Worm (Caenorhabditis elegans) whole organism, L1 larva: ENCODE results near the gene hst-3.2.
A peak's percentile ranks its signal among the peaks of the same experiment; 100 is the strongest.

Experiments
- C16A3.4 ChIP-seq: fragments of 150-350 bp; optimal IDR thresholded peaks from 2 replicates; lab custom pipeline; 2014; ENCODE audit warnings: missing biosample characterization, missing genetic modification characterization
- F16B12.6 ChIP-seq: fragments of 150-350 bp; optimal IDR thresholded peaks from 2 replicates; lab custom pipeline; 2014; ENCODE audit warnings: missing biosample characterization, missing genetic modification characterization
- aha-1 ChIP-seq: fragments of 150-350 bp; optimal IDR thresholded peaks from 2 replicates; lab custom pipeline; 2014; ENCODE audit warnings: missing biosample characterization, missing genetic modification characterization
- blmp-1 ChIP-seq: fragments of 150-350 bp; optimal IDR thresholded peaks from 2 replicates; lab custom pipeline; 2014; ENCODE audit warnings: missing biosample characterization, missing genetic modification characterization
- ceh-8 ChIP-seq: fragments of 200-800 bp; sonication (Bioruptor generic); optimal IDR thresholded peaks from 2 replicates; lab custom pipeline; 2018; ENCODE audit warnings: mild to moderate bottlenecking, missing genetic modification characterization, moderate library complexity, missing compliant biosample characterization
- ces-1 ChIP-seq: fragments of 150-350 bp; optimal IDR thresholded peaks from 2 replicates; lab custom pipeline; 2014; ENCODE audit warnings: missing biosample characterization, missing genetic modification reagents, missing genetic modification characterization
- efl-1 ChIP-seq, 4 experiments: fragments of 150-350 bp; optimal IDR thresholded peaks in 3 of 4; peaks in 1 of 4; 1 replicate in 1 of 4; 2 replicates in 3 of 4; lab custom pipeline; 2014; ENCODE audit warnings: missing biosample characterization in 2 of 4, missing genetic modification characterization in 2 of 4, missing genetic modification reagents in 2 of 4
- efl-3 ChIP-seq: fragments of 200-800 bp; sonication (Bioruptor generic); optimal IDR thresholded peaks from 2 replicates; lab custom pipeline; 2018; ENCODE audit warnings: mild to moderate bottlenecking, missing genetic modification characterization, missing compliant biosample characterization
- egl-13 ChIP-seq: sonication (generic microtip); optimal IDR thresholded peaks from 2 replicates; lab custom pipeline; 2016; ENCODE audit warnings: missing genotype, missing genetic modification reagents, missing genetic modification characterization, missing compliant biosample characterization
- egl-27 ChIP-seq, 2 experiments: fragments of 150-350 bp in 1 of 2; sonication (generic microtip); optimal IDR thresholded peaks; 3 replicates each; lab custom pipeline; 2017 to 2018; ENCODE audit warnings: missing biosample characterization in 2 of 2, missing genetic modification characterization in 2 of 2, missing genetic modification reagents in 2 of 2
- elt-3 ChIP-seq, 6 experiments: fragments of 150-350 bp in 1 of 6; sonication (generic microtip); optimal IDR thresholded peaks; 2 replicates each; lab custom pipeline; 2017 to 2018; ENCODE audit warnings: missing biosample characterization in 6 of 6, missing genetic modification characterization in 6 of 6, inconsistent platforms in 1 of 6
- ets-5 ChIP-seq: fragments of 200-800 bp; sonication (Bioruptor generic); IDR thresholded peaks from 2 replicates; pipeline ENCODE4 v1.3.6; 2022; ENCODE audit warnings: missing genetic modification characterization, missing compliant biosample characterization
- fkh-4 ChIP-seq: sonication (generic microtip); optimal IDR thresholded peaks from 2 replicates; lab custom pipeline; 2016; ENCODE audit warnings: missing compliant biosample characterization, missing genetic modification characterization, borderline replicate concordance
- fos-1 ChIP-seq: fragments of 150-350 bp; optimal IDR thresholded peaks from 2 replicates; lab custom pipeline; 2014; ENCODE audit warnings: missing biosample characterization, missing genetic modification characterization
- grh-1 ChIP-seq: fragments of 200-800 bp; sonication (Bioruptor generic); IDR thresholded peaks from 2 replicates; pipeline ENCODE4 v1.3.6; 2022; ENCODE audit warnings: missing genetic modification reagents, missing genetic modification characterization, missing compliant biosample characterization
- hlh-17 ChIP-seq: fragments of 200-800 bp; sonication (Bioruptor generic); optimal IDR thresholded peaks from 2 replicates; lab custom pipeline; 2018; ENCODE audit warnings: missing genetic modification characterization, mild to moderate bottlenecking, missing compliant biosample characterization, moderate library complexity, borderline replicate concordance
- isw-1 ChIP-seq: fragments of 200-800 bp; sonication (Bioruptor generic); IDR thresholded peaks from 2 replicates; pipeline ENCODE4 v1.3.6; 2022; ENCODE audit warnings: missing genetic modification characterization, missing compliant biosample characterization
- lin-14 ChIP-seq: fragments of 200-800 bp; sonication (Bioruptor generic); optimal IDR thresholded peaks from 2 replicates; lab custom pipeline; 2018; ENCODE audit warnings: mild to moderate bottlenecking, missing genetic modification characterization, moderate library complexity, missing compliant biosample characterization
- lin-35 ChIP-seq, 2 experiments: fragments of 150-350 bp; optimal IDR thresholded peaks; 2 replicates each; lab custom pipeline; 2014; ENCODE audit warnings: missing biosample characterization in 2 of 2, missing genetic modification characterization in 2 of 2, missing genetic modification reagents in 2 of 2
- lir-3 ChIP-seq: sonication (generic microtip); optimal IDR thresholded peaks from 2 replicates; lab custom pipeline; 2016; ENCODE audit warnings: mild to moderate bottlenecking, missing genetic modification characterization, moderate library complexity, missing compliant biosample characterization; ENCODE audit not compliant: poor library complexity
- lsy-2 ChIP-seq, 2 experiments: fragments of 150-350 bp; optimal IDR thresholded peaks; 2 replicates each; lab custom pipeline; 2014; ENCODE audit warnings: missing biosample characterization in 2 of 2, missing genetic modification characterization in 2 of 2
- mef-2 ChIP-seq: fragments of 150-350 bp; optimal IDR thresholded peaks from 2 replicates; lab custom pipeline; 2014; ENCODE audit warnings: missing biosample characterization, missing genetic modification characterization
- mep-1 ChIP-seq: fragments of 150-350 bp; optimal IDR thresholded peaks from 2 replicates; lab custom pipeline; 2014; ENCODE audit warnings: missing biosample characterization, missing genetic modification characterization
- nhr-12 ChIP-seq: sonication (generic microtip); optimal IDR thresholded peaks from 2 replicates; lab custom pipeline; 2017; ENCODE audit warnings: missing biosample characterization, missing genetic modification characterization
- nhr-20 ChIP-seq: sonication (generic microtip); optimal IDR thresholded peaks from 2 replicates; lab custom pipeline; 2016; ENCODE audit warnings: mild to moderate bottlenecking, missing genetic modification characterization, missing compliant biosample characterization
- nhr-71 ChIP-seq: sonication (generic microtip); optimal IDR thresholded peaks from 2 replicates; lab custom pipeline; 2016; ENCODE audit warnings: mild to moderate bottlenecking, missing genetic modification characterization, moderate library complexity, missing compliant biosample characterization
- nhr-77 ChIP-seq: fragments of 150-350 bp; optimal IDR thresholded peaks from 2 replicates; lab custom pipeline; 2014; ENCODE audit warnings: missing biosample characterization, missing genetic modification characterization
- nhr-85 ChIP-seq: sonication (generic microtip); peaks from one replicate; lab custom pipeline; 2016; ENCODE audit warnings: missing genetic modification characterization, inconsistent platforms, missing compliant biosample characterization
- pag-3 ChIP-seq: sonication (generic microtip); optimal IDR thresholded peaks from 2 replicates; lab custom pipeline; 2017; ENCODE audit warnings: missing genetic modification characterization, mild to moderate bottlenecking, missing compliant biosample characterization, antibody characterized with exemption, borderline replicate concordance; ENCODE audit not compliant: insufficient read depth
- pax-3 ChIP-seq: fragments of 200-800 bp; sonication (Bioruptor generic); optimal IDR thresholded peaks from 2 replicates; lab custom pipeline; 2018; ENCODE audit warnings: mild to moderate bottlenecking, missing genetic modification characterization, moderate library complexity, missing compliant biosample characterization
- pqm-1 ChIP-seq: sonication (generic microtip); optimal IDR thresholded peaks from 3 replicates; lab custom pipeline; 2017; ENCODE audit warnings: missing biosample characterization, missing genetic modification characterization
- rnt-1 ChIP-seq: sonication (generic microtip); optimal IDR thresholded peaks from 2 replicates; lab custom pipeline; 2016; ENCODE audit warnings: mild to moderate bottlenecking, missing genetic modification characterization, moderate library complexity, missing compliant biosample characterization
- snu-23 ChIP-seq: sonication (generic microtip); optimal IDR thresholded peaks from 2 replicates; lab custom pipeline; 2016; ENCODE audit warnings: missing genetic modification characterization, missing compliant biosample characterization
- sup-37 ChIP-seq: fragments of 200-800 bp; sonication (Bioruptor generic); optimal IDR thresholded peaks from 2 replicates; lab custom pipeline; 2018; ENCODE audit warnings: mild to moderate bottlenecking, missing genetic modification characterization, missing compliant biosample characterization
- tbx-2 ChIP-seq: sonication (generic microtip); optimal IDR thresholded peaks from 2 replicates; lab custom pipeline; 2016; ENCODE audit warnings: missing genetic modification characterization, missing compliant biosample characterization
- tlp-1 ChIP-seq: fragments of 150-350 bp; optimal IDR thresholded peaks from 2 replicates; lab custom pipeline; 2014; ENCODE audit warnings: missing biosample characterization, missing genetic modification characterization
- unc-62 ChIP-seq: fragments of 150-350 bp; optimal IDR thresholded peaks from 2 replicates; lab custom pipeline; 2014; ENCODE audit warnings: missing biosample characterization, missing genetic modification reagents, missing genetic modification characterization

The hst-3.2 gene

ce11 chrX:2919488-2919887 lies 4.3 kb downstream of the hst-3.2 start:
- no peak for TF ChIP-seq lin-35 (GFP tag; optimal IDR thresholded peaks at IDR 0.05; lab: Kevin White, UChicago)
- TF ChIP-seq tlp-1 (tag; lab: Kevin White, UChicago): no peak
- TF ChIP-seq nhr-71 (tag; lab: Kevin White, UChicago): no peak
- no peak for TF ChIP-seq F16B12.6 (tag; lab: Kevin White, UChicago)
- no peak for TF ChIP-seq nhr-12
- no peak for TF ChIP-seq grh-1 (GFP tag; lab: Robert Waterston, UW)
- TF ChIP-seq lsy-2 (tag; optimal IDR thresholded peaks at IDR 0.05; lab: Kevin White, UChicago): no peak
- TF ChIP-seq aha-1 (tag; lab: Kevin White, UChicago): no peak
- no peak for TF ChIP-seq fkh-4 (tag; lab: Kevin White, UChicago)
- TF ChIP-seq isw-1: no peak
- no peak for TF ChIP-seq tbx-2 (tag; lab: Kevin White, UChicago)
- TF ChIP-seq rnt-1 (tag; lab: Kevin White, UChicago): no peak

- no peak for TF ChIP-seq efl-1 (optimal IDR thresholded peaks at IDR 0.05; lab: Kevin White, UChicago)
- peak in 1 of 2 experiments; percentile 58 for TF ChIP-seq efl-1 (GFP tag; optimal IDR thresholded peaks at IDR 0.05 in 1 of 2; lab: Kevin White, UChicago)
- no peak for TF ChIP-seq nhr-85 (tag; lab: Kevin White, UChicago)
Measured at ce11 chrX:2912689-2913088, 11.1 kb downstream of the hst-3.2 start.

- TF ChIP-seq nhr-77 (tag; lab: Kevin White, UChicago) (no peak), fos-1 (tag; lab: Kevin White, UChicago) (no peak), hlh-17 (GFP tag; lab: Kevin White, UChicago) (no peak), F16B12.6 (tag; lab: Kevin White, UChicago) (no peak), pag-3 (tag; lab: Kevin White, UChicago) (no peak), sup-37 (GFP tag; lab: Kevin White, UChicago) (no peak), fkh-4 (tag; lab: Kevin White, UChicago) (no peak), ces-1 (GFP tag; lab: Kevin White, UChicago) (no peak), egl-13 (tag; lab: Kevin White, UChicago) (no peak), pqm-1 (tag; lab: Kevin White, UChicago) (no peak), grh-1 (GFP tag; lab: Robert Waterston, UW) (no peak), egl-27 (tag; optimal IDR thresholded peaks at IDR 0.05; lab: Kevin White, UChicago) (no peak), aha-1 (tag; lab: Kevin White, UChicago) (no peak), lir-3 (tag; lab: Kevin White, UChicago) (no peak), isw-1 (no peak), ceh-8 (GFP tag; lab: Kevin White, UChicago) (no peak)
Measured at ce11 chrX:2909227-2909626, 14.6 kb downstream of the hst-3.2 start, which contains the start of gene nmy-1. Gene nmy-1 (plus strand): TSS chrX:2909527.

DNA sequence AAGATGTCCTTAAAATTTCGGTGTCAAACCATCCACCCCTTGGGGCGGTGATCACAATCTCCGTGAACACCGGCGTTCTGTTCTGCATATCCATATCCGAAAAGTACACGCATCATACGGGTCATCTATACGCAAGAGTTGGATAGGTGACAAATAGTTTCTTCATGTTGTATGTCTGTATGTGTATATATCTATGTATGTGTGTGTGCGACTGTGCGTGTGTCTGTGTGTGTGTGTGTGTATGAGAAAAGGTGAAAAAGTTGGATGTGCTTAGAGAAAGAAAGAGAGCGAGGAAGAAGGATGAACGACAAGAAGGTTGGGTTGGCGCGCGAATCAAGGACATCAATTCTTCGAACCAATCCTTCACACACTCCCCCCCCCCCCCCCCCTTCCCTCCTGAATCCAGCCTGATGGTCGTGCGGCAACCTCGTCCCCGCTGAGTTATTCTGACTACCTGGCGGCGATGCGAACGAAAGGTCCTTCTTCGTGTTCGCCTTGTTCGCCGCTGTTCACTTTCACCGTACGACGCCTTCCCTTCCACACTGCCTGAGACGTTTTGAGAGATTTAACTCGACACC lies 16.4 kb downstream of the hst-3.2 start:
- TF ChIP-seq lin-14 (GFP tag; lab: Kevin White, UChicago) (peak; percentile 81), lsy-2 (tag; optimal IDR thresholded peaks at IDR 0.05; lab: Kevin White, UChicago) (no peak), grh-1 (GFP tag; lab: Robert Waterston, UW) (peak; percentile 45; the same call in 1 of the 2 replicates), mef-2 (tag; lab: Kevin White, UChicago) (no peak), nhr-20 (tag; lab: Kevin White, UChicago) (peak; percentile 8), pax-3 (tag; lab: Kevin White, UChicago) (no peak), nhr-85 (tag; lab: Kevin White, UChicago) (peak; percentile 87), blmp-1 (tag; lab: Kevin White, UChicago) (peak; percentile 76), elt-3 (tag; optimal IDR thresholded peaks at IDR 0.05; lab: Kevin White, UChicago) (peak in 2 of 6 experiments; percentile 8 to 54), efl-3 (GFP tag; lab: Kevin White, UChicago) (no peak), nhr-71 (tag; lab: Kevin White, UChicago) (peak; percentile 19), ets-5 (GFP tag; lab: Robert Waterston, UW) (no peak), C16A3.4 (tag; lab: Kevin White, UChicago) (peak; percentile 14), egl-13 (tag; lab: Kevin White, UChicago) (no peak), rnt-1 (tag; lab: Kevin White, UChicago) (peak; percentile 17), mep-1 (tag; lab: Kevin White, UChicago) (peak; percentile 57), unc-62 (GFP tag; lab: Kevin White, UChicago) (no peak), snu-23 (GFP tag; lab: Kevin White, UChicago) (peak; percentile 49)
